Worm (Caenorhabditis elegans) whole organism, late embryonic: ENCODE measurements around the gene nas-16.
"Not testable (repeated sequence)": the region's sequence is repeated elsewhere in the genome, so short reads cannot be mapped to it uniquely, and the experiment has no call there.

ENCODE experiments used
- K02D7.2 ChIP-seq: sonication (generic microtip); optimal IDR thresholded peaks from 2 replicates; lab custom pipeline; 2017; ENCODE audit warnings: mild to moderate bottlenecking, missing genetic modification characterization, missing compliant biosample characterization
- ceh-22 ChIP-seq: sonication (generic microtip); optimal IDR thresholded peaks from 2 replicates; lab custom pipeline; 2017; ENCODE audit warnings: missing biosample characterization, missing genetic modification characterization
- ceh-48 ChIP-seq: sonication (generic microtip); optimal IDR thresholded peaks from 2 replicates; lab custom pipeline; 2016; ENCODE audit warnings: missing genetic modification characterization, inconsistent platforms, missing compliant biosample characterization
- ceh-9 ChIP-seq: sonication (generic microtip); optimal IDR thresholded peaks from 2 replicates; lab custom pipeline; 2016; ENCODE audit warnings: mild to moderate bottlenecking, missing genetic modification characterization, inconsistent platforms, missing compliant biosample characterization
- elt-2 ChIP-seq: sonication (generic microtip); optimal IDR thresholded peaks from 2 replicates; lab custom pipeline; 2016; ENCODE audit warnings: missing genetic modification reagents, missing genetic modification characterization, missing compliant biosample characterization
- ets-4 ChIP-seq: sonication (generic microtip); optimal IDR thresholded peaks from 2 replicates; lab custom pipeline; 2016; ENCODE audit warnings: missing genetic modification characterization, missing compliant biosample characterization
- fkh-6 ChIP-seq: sonication (generic microtip); optimal IDR thresholded peaks from 2 replicates; lab custom pipeline; 2016; ENCODE audit warnings: missing genetic modification characterization, missing compliant biosample characterization
- mec-3 ChIP-seq: sonication (generic microtip); optimal IDR thresholded peaks from 2 replicates; lab custom pipeline; 2016; ENCODE audit warnings: borderline replicate concordance, missing genetic modification characterization, missing compliant biosample characterization
- nfya-1 ChIP-seq: sonication (generic microtip); optimal IDR thresholded peaks from 2 replicates; lab custom pipeline; 2017; ENCODE audit warnings: missing genetic modification characterization, mild to moderate bottlenecking, missing compliant biosample characterization, antibody characterized with exemption, moderate library complexity
- pha-4 ChIP-seq: fragments of 150-350 bp; optimal IDR thresholded peaks from 2 replicates; lab custom pipeline; 2018; ENCODE audit warnings: missing biosample characterization, missing genetic modification reagents, missing genetic modification characterization
- pqm-1 ChIP-seq: sonication (generic microtip); optimal IDR thresholded peaks from 2 replicates; lab custom pipeline; 2016; ENCODE audit warnings: missing genetic modification characterization, missing compliant biosample characterization
- unc-55 ChIP-seq: sonication (generic microtip); optimal IDR thresholded peaks from 2 replicates; lab custom pipeline; 2017; ENCODE audit warnings: missing biosample characterization, missing genetic modification reagents, missing genetic modification characterization
- zip-5 ChIP-seq: sonication (generic microtip); optimal IDR thresholded peaks from 2 replicates; lab custom pipeline; 2016; ENCODE audit warnings: missing genetic modification characterization, missing compliant biosample characterization

DNA sequence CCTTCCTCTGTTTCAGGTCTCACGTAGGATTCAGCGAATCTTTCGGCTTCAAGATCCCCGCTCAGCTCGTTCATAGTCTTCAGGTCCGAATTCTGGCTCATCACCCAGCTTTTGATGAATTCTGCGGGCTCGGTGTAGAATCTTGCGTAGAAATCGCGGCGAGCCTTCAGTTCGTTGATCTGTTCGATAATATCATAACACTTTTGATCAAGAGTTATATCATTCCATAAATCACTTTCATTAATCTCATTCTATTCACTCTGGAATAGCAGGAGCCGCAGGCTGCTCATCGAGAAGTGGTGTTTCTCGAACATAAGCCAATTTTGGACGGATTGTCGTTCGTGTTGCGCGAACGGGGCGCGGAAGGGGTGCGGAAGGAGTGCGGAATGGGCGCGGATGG is 2.9 kb downstream of the nas-16 start, which contains the start of gene K03B8.4:
- TF ChIP-seq ceh-48 (tag; lab: Kevin White, UChicago); ceh-9 (tag; lab: Kevin White, UChicago); elt-2; zip-5 (tag; lab: Kevin White, UChicago); mec-3 (tag; lab: Kevin White, UChicago); ets-4 (tag; lab: Kevin White, UChicago); pha-4 (tag; lab: Kevin White, UChicago); unc-55 (GFP tag; lab: Kevin White, UChicago); fkh-6 (tag; lab: Kevin White, UChicago); K02D7.2; pqm-1 (tag; lab: Kevin White, UChicago); ceh-22; nfya-1 (tag; lab: Kevin White, UChicago): not testable (repeated sequence)
